Worm (Caenorhabditis elegans): ENCODE data around the gene Y41C4A.18.

DNA sequence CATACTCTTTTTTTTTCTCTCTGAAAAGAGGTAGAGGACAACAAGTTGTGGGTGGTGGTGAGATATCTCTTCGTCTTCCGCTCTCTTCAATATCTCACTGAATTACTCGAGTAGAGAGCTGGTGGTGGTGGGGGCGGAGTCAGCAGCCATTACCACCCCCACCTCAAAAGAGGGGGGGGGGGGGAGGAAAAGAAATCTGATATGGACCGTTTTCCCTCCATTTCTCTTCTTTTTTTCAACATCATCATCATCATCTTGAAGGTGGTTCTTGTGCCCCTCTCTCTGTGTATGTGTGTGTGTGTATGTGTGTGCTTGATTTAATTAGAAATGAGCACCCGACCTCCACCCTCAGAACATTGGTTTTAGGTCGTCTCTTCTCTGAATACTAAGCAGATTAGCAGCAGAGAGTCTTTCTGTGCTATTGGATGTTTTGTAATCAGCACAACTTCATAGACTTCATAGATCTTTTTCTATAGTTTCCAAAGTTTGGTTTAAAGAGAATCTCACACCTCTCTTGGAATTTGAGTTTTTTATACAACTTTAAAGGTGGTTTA, 48.9 kb upstream of the Y41C4A.18 start:
- no peak for TF ChIP-seq aly-2 (tag; optimal IDR thresholded peaks at IDR 0.05)
- no peak for TF ChIP-seq fkh-2 (tag; optimal IDR thresholded peaks at IDR 0.05)
- TF ChIP-seq ama-1 (optimal IDR thresholded peaks at IDR 0.05) = no peak
- no peak for TF ChIP-seq nhr-77 (tag; optimal IDR thresholded peaks at IDR 0.05)
- TF ChIP-seq nhr-76 (tag; optimal IDR thresholded peaks at IDR 0.05) = no peak
- no peak for TF ChIP-seq mml-1 (tag; optimal IDR thresholded peaks at IDR 0.05)
